Fruit fly (Drosophila melanogaster) whole organism, embryonic: Measurements from ENCODE around the gene pav.
A peak's percentile ranks its signal among the peaks of the same experiment; 100 is the strongest.

ENCODE experiments used
- BtbVII ChIP-seq: fragments of 200-800 bp; sonication (Bioruptor generic); optimal IDR thresholded peaks from 3 replicates; lab custom pipeline; 2017; ENCODE audit warnings: missing biosample characterization, mild to moderate bottlenecking, missing genetic modification characterization
- CG10267 ChIP-seq: fragments of 200-800 bp; sonication (Bioruptor generic); optimal IDR thresholded peaks from 2 replicates; lab custom pipeline; 2018; ENCODE audit warnings: missing biosample characterization, mild to moderate bottlenecking, missing genetic modification characterization, moderate library complexity
- CG10979 ChIP-seq: fragments of 200-800 bp; sonication (Bioruptor generic); optimal IDR thresholded peaks from 2 replicates; lab custom pipeline; 2018; ENCODE audit warnings: missing biosample characterization, mild to moderate bottlenecking, missing genetic modification characterization, moderate library complexity
- CG12659 ChIP-seq: fragments of 200-800 bp; sonication (Bioruptor generic); optimal IDR thresholded peaks from 3 replicates; lab custom pipeline; 2017; ENCODE audit warnings: mild to moderate bottlenecking, missing biosample characterization, missing genetic modification reagents, missing genetic modification characterization
- CG13296 ChIP-seq: fragments of 200-800 bp; sonication (Bioruptor generic); optimal IDR thresholded peaks from 3 replicates; lab custom pipeline; 2018; ENCODE audit warnings: missing biosample characterization, mild to moderate bottlenecking, missing genetic modification characterization
- CG13424 ChIP-seq: fragments of 200-800 bp; sonication (Bioruptor generic); optimal IDR thresholded peaks from 2 replicates; lab custom pipeline; 2019; ENCODE audit warnings: missing biosample characterization, mild to moderate bottlenecking, missing genetic modification characterization, moderate library complexity
- CG13624 ChIP-seq: fragments of 200-800 bp; sonication (Bioruptor generic); optimal IDR thresholded peaks from 2 replicates; lab custom pipeline; 2016; ENCODE audit warnings: missing biosample characterization, missing genetic modification characterization
- CG14014 ChIP-seq: fragments of 200-800 bp; sonication (Bioruptor generic); IDR thresholded peaks from 2 replicates; pipeline ENCODE4 v1.3.6; 2022; ENCODE audit warnings: missing biosample characterization, missing genetic modification characterization
- CG14965 ChIP-seq: fragments of 200-800 bp; sonication (Bioruptor generic); optimal IDR thresholded peaks from 2 replicates; lab custom pipeline; 2016; ENCODE audit warnings: missing biosample characterization, missing genetic modification characterization, borderline replicate concordance
- CG1603 ChIP-seq: fragments of 200-800 bp; sonication (Bioruptor generic); optimal IDR thresholded peaks from 2 replicates; lab custom pipeline; 2019; ENCODE audit warnings: missing biosample characterization, mild to moderate bottlenecking, missing genetic modification characterization, moderate library complexity
- CG17385 ChIP-seq: fragments of 200-800 bp; sonication (Bioruptor generic); optimal IDR thresholded peaks from 3 replicates; lab custom pipeline; 2018; ENCODE audit warnings: missing biosample characterization, mild to moderate bottlenecking, missing genetic modification characterization
- CG18262 ChIP-seq: fragments of 200-800 bp; optimal IDR thresholded peaks from 3 replicates; lab custom pipeline; 2019; ENCODE audit warnings: missing biosample characterization, mild to moderate bottlenecking, missing genetic modification characterization, moderate library complexity
- CG18476 ChIP-seq: fragments of 200-800 bp; sonication (Bioruptor generic); optimal IDR thresholded peaks from 2 replicates; lab custom pipeline; 2016; ENCODE audit warnings: missing biosample characterization, mild to moderate bottlenecking, missing genetic modification characterization
- CG2678 ChIP-seq: fragments of 200-800 bp; sonication (Bioruptor generic); optimal IDR thresholded peaks from 3 replicates; lab custom pipeline; 2019; ENCODE audit warnings: missing biosample characterization, mild to moderate bottlenecking, missing genetic modification characterization, moderate library complexity
- CG2712 ChIP-seq: fragments of 200-800 bp; optimal IDR thresholded peaks from 3 replicates; lab custom pipeline; 2019; ENCODE audit warnings: missing biosample characterization, mild to moderate bottlenecking, missing genetic modification characterization, moderate library complexity
- CG30403 ChIP-seq: fragments of 200-800 bp; sonication (Bioruptor generic); optimal IDR thresholded peaks from 3 replicates; lab custom pipeline; 2016; ENCODE audit warnings: missing biosample characterization, missing genetic modification characterization
- CG32532 ChIP-seq: fragments of 200-800 bp; sonication (Bioruptor generic); IDR thresholded peaks from 2 replicates; pipeline ENCODE4 v1.3.6; 2022; ENCODE audit warnings: missing biosample characterization, missing genetic modification characterization
- CG3281 ChIP-seq: fragments of 200-800 bp; sonication (Bioruptor generic); optimal IDR thresholded peaks from 3 replicates; lab custom pipeline; 2017; ENCODE audit warnings: missing biosample characterization, mild to moderate bottlenecking, missing genetic modification characterization
- CG4854 ChIP-seq: fragments of 200-800 bp; sonication (Bioruptor generic); optimal IDR thresholded peaks from 2 replicates; lab custom pipeline; 2016; ENCODE audit warnings: missing biosample characterization, missing genetic modification characterization, inconsistent platforms
- CG7839 ChIP-seq: fragments of 200-800 bp; sonication (Bioruptor generic); optimal IDR thresholded peaks from 3 replicates; lab custom pipeline; 2018; ENCODE audit warnings: missing biosample characterization, mild to moderate bottlenecking, missing genetic modification characterization, moderate library complexity
- CG8290 ChIP-seq, 3 experiments: fragments of 200-800 bp; sonication (Bioruptor generic); optimal IDR thresholded peaks; 2 replicates each; lab custom pipeline; 2016 to 2019; ENCODE audit warnings: missing biosample characterization in 3 of 3, missing genetic modification characterization in 3 of 3, mild to moderate bottlenecking in 2 of 3, moderate library complexity in 1 of 3
- Fer1 ChIP-seq: fragments of 200-800 bp; sonication (Bioruptor generic); optimal IDR thresholded peaks from 2 replicates; lab custom pipeline; 2017; ENCODE audit warnings: missing biosample characterization, mild to moderate bottlenecking, missing genetic modification characterization
- Fer3 ChIP-seq: fragments of 200-800 bp; sonication (Bioruptor generic); optimal IDR thresholded peaks from 2 replicates; lab custom pipeline; 2018; ENCODE audit warnings: missing biosample characterization, mild to moderate bottlenecking, missing genetic modification characterization, moderate library complexity
- Hmr ChIP-seq: fragments of 200-800 bp; sonication (Bioruptor generic); optimal IDR thresholded peaks from 3 replicates; lab custom pipeline; 2017; ENCODE audit warnings: mild to moderate bottlenecking, missing biosample characterization, missing genetic modification reagents, missing genetic modification characterization
- NFAT ChIP-seq: fragments of 200-800 bp; sonication (Bioruptor generic); IDR thresholded peaks from 2 replicates; pipeline ENCODE4 v1.3.6; 2022; ENCODE audit warnings: missing biosample characterization, missing genetic modification characterization
- NfI ChIP-seq: fragments of 200-800 bp; sonication (Bioruptor generic); optimal IDR thresholded peaks from 3 replicates; lab custom pipeline; 2018; ENCODE audit warnings: missing biosample characterization, mild to moderate bottlenecking, missing genetic modification characterization, moderate library complexity
- Oli ChIP-seq: fragments of 200-800 bp; sonication (Bioruptor generic); optimal IDR thresholded peaks from 2 replicates; lab custom pipeline; 2018; ENCODE audit warnings: missing biosample characterization, mild to moderate bottlenecking, missing genetic modification characterization, moderate library complexity
- PHDP ChIP-seq: fragments of 200-800 bp; sonication (Bioruptor generic); optimal IDR thresholded peaks from 3 replicates; lab custom pipeline; 2018; ENCODE audit warnings: missing biosample characterization, mild to moderate bottlenecking, missing genetic modification characterization, moderate library complexity
- Pdp1 ChIP-seq, 2 experiments: fragments of 200-800 bp; sonication (Bioruptor generic); optimal IDR thresholded peaks; 3 replicates each; lab custom pipeline; 2016; ENCODE audit warnings: missing biosample characterization in 2 of 2, missing genetic modification characterization in 2 of 2, mild to moderate bottlenecking in 1 of 2, moderate library complexity in 1 of 2
- abd-A ChIP-seq: fragments of 200-800 bp; sonication (Bioruptor generic); optimal IDR thresholded peaks from 3 replicates; lab custom pipeline; 2019; ENCODE audit warnings: missing biosample characterization, mild to moderate bottlenecking, missing genetic modification characterization, moderate library complexity
- bab2 ChIP-seq: fragments of 200-800 bp; sonication (Bioruptor generic); optimal IDR thresholded peaks from 2 replicates; lab custom pipeline; 2016; ENCODE audit warnings: missing biosample characterization, missing genetic modification characterization
- bsh ChIP-seq, 2 experiments: fragments of 200-800 bp; sonication (Bioruptor generic); optimal IDR thresholded peaks; 2 replicates each; lab custom pipeline; 2017 to 2018; ENCODE audit warnings: mild to moderate bottlenecking in 2 of 2, missing biosample characterization in 2 of 2, missing genetic modification characterization in 2 of 2, moderate library complexity in 1 of 2
- caup ChIP-seq: fragments of 200-800 bp; sonication (Bioruptor generic); optimal IDR thresholded peaks from 3 replicates; lab custom pipeline; 2017; ENCODE audit warnings: missing biosample characterization, mild to moderate bottlenecking, missing genetic modification characterization, moderate library complexity; ENCODE audit not compliant: severe bottlenecking
- chinmo ChIP-seq: fragments of 200-800 bp; sonication (Bioruptor generic); IDR thresholded peaks from 4 replicates; pipeline ENCODE4 v1.3.6; 2022; ENCODE audit warnings: missing biosample characterization, missing genetic modification characterization; ENCODE audit not compliant: partially characterized antibody
- ci ChIP-seq: fragments of 200-800 bp; sonication (Bioruptor generic); IDR thresholded peaks from 3 replicates; pipeline ENCODE4 v1.3.6; 2022; ENCODE audit warnings: missing biosample characterization, missing genetic modification characterization
- cwo ChIP-seq: fragments of 200-800 bp; sonication (Bioruptor generic); optimal IDR thresholded peaks from 3 replicates; lab custom pipeline; 2017; ENCODE audit warnings: missing biosample characterization, missing genetic modification characterization, mild to moderate bottlenecking, moderate library complexity, missing genetic modification reagents
- exex ChIP-seq: fragments of 200-800 bp; sonication (Bioruptor generic); optimal IDR thresholded peaks from 4 replicates; lab custom pipeline; 2018; ENCODE audit warnings: missing biosample characterization, mild to moderate bottlenecking, missing genetic modification characterization, moderate library complexity
- grau ChIP-seq: fragments of 200-800 bp; optimal IDR thresholded peaks from 3 replicates; lab custom pipeline; 2019; ENCODE audit warnings: missing biosample characterization, mild to moderate bottlenecking, missing genetic modification characterization, moderate library complexity
- grn ChIP-seq: fragments of 200-800 bp; sonication (Bioruptor generic); optimal IDR thresholded peaks from 3 replicates; lab custom pipeline; 2017; ENCODE audit warnings: missing biosample characterization, missing genetic modification characterization
- jing ChIP-seq: fragments of 200-800 bp; sonication (Bioruptor generic); optimal IDR thresholded peaks from 2 replicates; lab custom pipeline; 2018; ENCODE audit warnings: missing biosample characterization, mild to moderate bottlenecking, missing genetic modification characterization
- lilli ChIP-seq: fragments of 200-800 bp; sonication (Bioruptor generic); optimal IDR thresholded peaks from 3 replicates; lab custom pipeline; 2016; ENCODE audit warnings: missing biosample characterization, missing genetic modification characterization
- nmo ChIP-seq: fragments of 200-800 bp; sonication (Bioruptor generic); optimal IDR thresholded peaks from 2 replicates; lab custom pipeline; 2018; ENCODE audit warnings: missing biosample characterization, mild to moderate bottlenecking, missing genetic modification characterization, moderate library complexity
- nom ChIP-seq: fragments of 200-800 bp; sonication (Bioruptor generic); optimal IDR thresholded peaks from 2 replicates; lab custom pipeline; 2017; ENCODE audit warnings: missing biosample characterization, missing genetic modification characterization, mild to moderate bottlenecking, moderate library complexity, missing genetic modification reagents
- odd ChIP-seq: fragments of 200-800 bp; sonication (Bioruptor generic); optimal IDR thresholded peaks from 2 replicates; lab custom pipeline; 2017; ENCODE audit warnings: missing biosample characterization, mild to moderate bottlenecking, missing genetic modification characterization
- pan ChIP-seq, 4 experiments: fragments of >200 bp in 3 of 4; fragments of 200-800 bp in 1 of 4; sonication (Bioruptor generic) in 1 of 4; optimal IDR thresholded peaks in 3 of 4; IDR thresholded peaks in 1 of 4; 2 replicates each; pipeline versions ENCODE4 v1.3.6 to Lab custom; 2017 to 2022; ENCODE audit warnings: missing biosample characterization in 2 of 4, missing genetic modification characterization in 2 of 4, mixed read lengths in 1 of 4
- sd ChIP-seq: fragments of 200-800 bp; sonication (Bioruptor generic); optimal IDR thresholded peaks from 3 replicates; lab custom pipeline; 2018; ENCODE audit warnings: missing biosample characterization, mild to moderate bottlenecking, missing genetic modification characterization, moderate library complexity
- sens ChIP-seq: fragments of 200-800 bp; sonication (Bioruptor generic); peaks from one replicate; lab custom pipeline; 2016; ENCODE audit warnings: missing biosample characterization, missing genetic modification characterization

pav gene

DNA sequence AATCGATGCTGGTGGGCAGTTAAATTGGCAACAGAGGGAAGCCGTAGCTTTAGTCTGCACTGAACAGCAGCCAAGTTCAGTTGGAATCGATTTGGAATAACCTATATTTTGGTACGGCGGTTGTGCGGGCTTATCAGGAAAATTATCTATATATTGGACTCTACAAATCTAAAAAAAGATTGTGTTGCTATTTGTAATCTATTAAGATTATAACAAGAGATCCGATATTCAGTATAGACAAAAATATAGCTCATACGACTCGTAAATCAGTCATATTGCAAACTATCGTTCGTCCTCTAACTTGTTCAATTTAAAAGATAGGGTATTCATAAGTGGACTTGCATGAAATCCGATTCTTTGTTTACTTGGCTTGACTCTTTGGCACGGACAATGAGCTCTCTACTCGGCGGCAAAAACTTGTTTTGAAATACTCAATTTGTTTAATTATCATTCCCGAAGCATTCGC is 46.1 kb downstream of the pav start, which contains the start of gene Hexo1 (continued):
- TF ChIP-seq Pdp1 (GFP tag; optimal IDR thresholded peaks at IDR 0.05; lab: Kevin White, UChicago), result peak in 1 of 2 experiments; percentile 23
- peak; percentile 47 for TF ChIP-seq CG7839 (tag; lab: Kevin White, UChicago)
- no peak for TF ChIP-seq CG18476 (GFP tag; lab: Kevin White, UChicago)
- peak; percentile 27 for TF ChIP-seq CG12659
- peak; percentile 13 for TF ChIP-seq bab2 (GFP tag; lab: Kevin White, UChicago)
- peak; percentile 54 for TF ChIP-seq CG13296 (GFP tag; lab: Kevin White, UChicago)
- peak; percentile 36 for TF ChIP-seq odd (GFP tag; lab: Kevin White, UChicago)
- TF ChIP-seq grn (GFP tag; lab: Kevin White, UChicago), result peak; percentile 70
- peak; percentile 39 for TF ChIP-seq grau
- TF ChIP-seq BtbVII (GFP tag; lab: Kevin White, UChicago), result peak; percentile 21
- TF ChIP-seq CG2712 (tag; lab: Kevin White, UChicago), result peak; percentile 38
- peak; percentile 42 for TF ChIP-seq CG13424
- peak; percentile 21 for TF ChIP-seq CG10979
- peak; percentile 29 for TF ChIP-seq caup (GFP tag; lab: Kevin White, UChicago)
- no peak for TF ChIP-seq CG14965 (GFP tag; lab: Kevin White, UChicago)
- peak; percentile 19 for TF ChIP-seq sd (tag; lab: Kevin White, UChicago)
- TF ChIP-seq CG1603 (tag; lab: Kevin White, UChicago), result peak; percentile 23
- TF ChIP-seq chinmo (GFP tag; lab: Robert Waterston, UW), result 0 out of 4 replicates have a peak, but pooled peaks have one; percentile 47
- TF ChIP-seq CG30403 (GFP tag; lab: Kevin White, UChicago), result peak; percentile 37
- peak; percentile 39 for TF ChIP-seq lilli (GFP tag; lab: Kevin White, UChicago)
- peak; percentile 2 for TF ChIP-seq CG4854 (GFP tag; lab: Kevin White, UChicago)
- no peak for TF ChIP-seq jing
- peak; percentile 25 for TF ChIP-seq Fer3 (tag; lab: Kevin White, UChicago)
- TF ChIP-seq CG10267 (tag; lab: Kevin White, UChicago), result peak; percentile 8
- TF ChIP-seq NfI, result peak; percentile 6
- TF ChIP-seq CG3281, result peak; percentile 42
- peak; percentile 31 for TF ChIP-seq CG18262 (tag; lab: Kevin White, UChicago)
- TF ChIP-seq cwo (GFP tag; lab: Kevin White, UChicago), result peak; percentile 17
- no peak for TF ChIP-seq pan (optimal IDR thresholded peaks at IDR 0.05; lab: Kevin White, UChicago)
- peak in 1 of 2 experiments; percentile 36 for TF ChIP-seq pan (GFP tag; optimal IDR thresholded peaks at IDR 0.05 in 1 of 2, IDR thresholded peaks at IDR 0.05 in 1 of 2)
- TF ChIP-seq CG14014, result 0 out of 2 replicates have a peak, but pooled peaks have one; percentile 16
- peak; percentile 37 for TF ChIP-seq Hmr (GFP tag; lab: Kevin White, UChicago)
- TF ChIP-seq PHDP, result peak; percentile 48
- TF ChIP-seq CG8290 (GFP tag; optimal IDR thresholded peaks at IDR 0.05; lab: Kevin White, UChicago), result no peak
- peak in 1 of 2 experiments; percentile 51 for TF ChIP-seq CG8290 (tag; optimal IDR thresholded peaks at IDR 0.05; lab: Kevin White, UChicago)
- no peak for TF ChIP-seq abd-A (tag; lab: Kevin White, UChicago)
- no peak for TF ChIP-seq NFAT (GFP tag; lab: Robert Waterston, UW)
- peak; percentile 48 for TF ChIP-seq CG13624 (GFP tag; lab: Kevin White, UChicago)
- peak; percentile 59 for TF ChIP-seq nom (GFP tag; lab: Kevin White, UChicago)
- peak; percentile 51; the same call in 1 of the 2 replicates for TF ChIP-seq CG32532 (GFP tag; lab: Robert Waterston, UW)
- TF ChIP-seq nmo (GFP tag; lab: Kevin White, UChicago), result peak; percentile 35
- peak; percentile 36 for TF ChIP-seq CG17385
- peak; percentile 35 to 58 for TF ChIP-seq bsh (GFP tag; optimal IDR thresholded peaks at IDR 0.05; lab: Kevin White, UChicago)
- TF ChIP-seq Fer1 (GFP tag; lab: Kevin White, UChicago), result peak; percentile 40
- peak; percentile 51 for TF ChIP-seq CG2678 (tag; lab: Kevin White, UChicago)
- TF ChIP-seq exex (tag; lab: Kevin White, UChicago), result peak; percentile 48
- peak; percentile 56; the same call in 1 of the 3 replicates for TF ChIP-seq ci (GFP tag; lab: Robert Waterston, UW)
- TF ChIP-seq Oli (tag; lab: Kevin White, UChicago), result peak; percentile 25
- TF ChIP-seq sens (GFP tag; lab: Kevin White, UChicago), result peak; percentile 21
